Worm (Caenorhabditis elegans) whole organism, late embryonic: ENCODE data around the gene clec-218.

Experiments
- F13H6.1 ChIP-seq: sonication (generic microtip); optimal IDR thresholded peaks from 2 replicates; lab custom pipeline; 2016; ENCODE audit warnings: missing genetic modification characterization, missing compliant biosample characterization
- K02D7.2 ChIP-seq: sonication (generic microtip); optimal IDR thresholded peaks from 2 replicates; lab custom pipeline; 2017; ENCODE audit warnings: mild to moderate bottlenecking, missing genetic modification characterization, missing compliant biosample characterization
- K09A11.1 ChIP-seq: sonication (generic microtip); optimal IDR thresholded peaks from 2 replicates; lab custom pipeline; 2017; ENCODE audit warnings: antibody characterized with exemption, mild to moderate bottlenecking, missing genetic modification characterization, missing compliant biosample characterization; ENCODE audit not compliant: insufficient read depth
- T23F11.4 ChIP-seq: fragments of 200-800 bp; sonication (Bioruptor generic); optimal IDR thresholded peaks from 2 replicates; lab custom pipeline; 2018; ENCODE audit warnings: mild to moderate bottlenecking, missing genetic modification characterization, missing compliant biosample characterization
- Y22D7AL.16 ChIP-seq: sonication (generic microtip); optimal IDR thresholded peaks from 2 replicates; lab custom pipeline; 2016; ENCODE audit warnings: missing genetic modification characterization, missing compliant biosample characterization
- ama-1 ChIP-seq: fragments of 150-350 bp; optimal IDR thresholded peaks from 2 replicates; lab custom pipeline; 2014
- ceh-14 ChIP-seq: sonication (generic microtip); optimal IDR thresholded peaks from 2 replicates; lab custom pipeline; 2016; ENCODE audit warnings: missing genotype, missing genetic modification characterization, missing compliant biosample characterization
- ceh-19 ChIP-seq: fragments of 200-800 bp; sonication (Bioruptor generic); optimal IDR thresholded peaks from 2 replicates; lab custom pipeline; 2018; ENCODE audit warnings: mild to moderate bottlenecking, missing genetic modification characterization, missing compliant biosample characterization
- ceh-2 ChIP-seq: sonication (generic microtip); optimal IDR thresholded peaks from 2 replicates; lab custom pipeline; 2016; ENCODE audit warnings: missing genotype, missing genetic modification characterization, missing compliant biosample characterization
- ceh-24 ChIP-seq: sonication (generic microtip); optimal IDR thresholded peaks from 2 replicates; lab custom pipeline; 2016; ENCODE audit warnings: mild to moderate bottlenecking, missing genetic modification characterization, missing compliant biosample characterization
- ceh-30 ChIP-seq: fragments of 150-350 bp; optimal IDR thresholded peaks from 2 replicates; lab custom pipeline; 2014; ENCODE audit warnings: missing biosample characterization, missing genetic modification characterization
- ceh-34 ChIP-seq: sonication (generic microtip); optimal IDR thresholded peaks from 2 replicates; lab custom pipeline; 2016; ENCODE audit warnings: mild to moderate bottlenecking, missing genetic modification characterization, missing compliant biosample characterization
- ceh-45 ChIP-seq: fragments of 200-800 bp; sonication (Bioruptor generic); IDR thresholded peaks from 2 replicates; pipeline ENCODE4 v1.3.6; 2022; ENCODE audit warnings: missing genetic modification reagents, missing genetic modification characterization, missing compliant biosample characterization
- ceh-48 ChIP-seq: sonication (generic microtip); optimal IDR thresholded peaks from 2 replicates; lab custom pipeline; 2016; ENCODE audit warnings: missing genetic modification characterization, inconsistent platforms, missing compliant biosample characterization
- ceh-9 ChIP-seq: sonication (generic microtip); optimal IDR thresholded peaks from 2 replicates; lab custom pipeline; 2016; ENCODE audit warnings: mild to moderate bottlenecking, missing genetic modification characterization, inconsistent platforms, missing compliant biosample characterization
- che-1 ChIP-seq: sonication (generic microtip); optimal IDR thresholded peaks from 2 replicates; lab custom pipeline; 2016; ENCODE audit warnings: mild to moderate bottlenecking, missing genetic modification characterization, missing compliant biosample characterization
- elt-2 ChIP-seq: sonication (generic microtip); optimal IDR thresholded peaks from 2 replicates; lab custom pipeline; 2016; ENCODE audit warnings: missing genetic modification reagents, missing genetic modification characterization, missing compliant biosample characterization
- elt-4 ChIP-seq: sonication (generic microtip); optimal IDR thresholded peaks from 2 replicates; lab custom pipeline; 2016; ENCODE audit warnings: missing genetic modification characterization, missing compliant biosample characterization
- ets-4 ChIP-seq: sonication (generic microtip); optimal IDR thresholded peaks from 2 replicates; lab custom pipeline; 2016; ENCODE audit warnings: missing genetic modification characterization, missing compliant biosample characterization
- eyg-1 ChIP-seq: sonication (generic microtip); optimal IDR thresholded peaks from 2 replicates; lab custom pipeline; 2016; ENCODE audit warnings: missing genotype, missing genetic modification characterization, missing compliant biosample characterization
- fax-1 ChIP-seq: sonication (generic microtip); optimal IDR thresholded peaks from 2 replicates; lab custom pipeline; 2016; ENCODE audit warnings: missing genotype, missing genetic modification characterization, missing compliant biosample characterization
- fkh-10 ChIP-seq: fragments of 150-350 bp; optimal IDR thresholded peaks from 2 replicates; lab custom pipeline; 2014; ENCODE audit warnings: missing biosample characterization, missing genetic modification reagents, missing genetic modification characterization
- fkh-6 ChIP-seq: sonication (generic microtip); optimal IDR thresholded peaks from 2 replicates; lab custom pipeline; 2016; ENCODE audit warnings: missing genetic modification characterization, missing compliant biosample characterization
- gmeb-2 ChIP-seq: sonication (generic microtip); optimal IDR thresholded peaks from 2 replicates; lab custom pipeline; 2016; ENCODE audit warnings: missing genetic modification characterization, inconsistent platforms, missing compliant biosample characterization
- hlh-13 ChIP-seq: fragments of 200-800 bp; sonication (Bioruptor generic); optimal IDR thresholded peaks from 2 replicates; lab custom pipeline; 2018; ENCODE audit warnings: mild to moderate bottlenecking, missing genetic modification characterization, missing compliant biosample characterization
- hlh-15 ChIP-seq: sonication (generic microtip); optimal IDR thresholded peaks from 2 replicates; lab custom pipeline; 2016; ENCODE audit warnings: missing genetic modification characterization, missing compliant biosample characterization
- hlh-30 ChIP-seq: sonication (generic microtip); optimal IDR thresholded peaks from 2 replicates; lab custom pipeline; 2017; ENCODE audit warnings: antibody characterized with exemption, missing genetic modification characterization, missing compliant biosample characterization; ENCODE audit not compliant: insufficient read depth
- lin-11 ChIP-seq: fragments of 200-800 bp; sonication (Bioruptor generic); optimal IDR thresholded peaks from 2 replicates; lab custom pipeline; 2018; ENCODE audit warnings: mild to moderate bottlenecking, missing genetic modification characterization, missing compliant biosample characterization
- madf-2 ChIP-seq: sonication (generic microtip); optimal IDR thresholded peaks from 2 replicates; lab custom pipeline; 2017; ENCODE audit warnings: missing genetic modification characterization, missing compliant biosample characterization
- mec-3 ChIP-seq: sonication (generic microtip); optimal IDR thresholded peaks from 2 replicates; lab custom pipeline; 2016; ENCODE audit warnings: borderline replicate concordance, missing genetic modification characterization, missing compliant biosample characterization
- nfya-1 ChIP-seq: sonication (generic microtip); optimal IDR thresholded peaks from 2 replicates; lab custom pipeline; 2017; ENCODE audit warnings: missing genetic modification characterization, mild to moderate bottlenecking, missing compliant biosample characterization, antibody characterized with exemption, moderate library complexity
- nhr-232 ChIP-seq: sonication (generic microtip); optimal IDR thresholded peaks from 2 replicates; lab custom pipeline; 2016; ENCODE audit warnings: missing genetic modification characterization, missing compliant biosample characterization
- pag-3 ChIP-seq: sonication (generic microtip); optimal IDR thresholded peaks from 2 replicates; lab custom pipeline; 2016; ENCODE audit warnings: missing compliant biosample characterization, missing genetic modification characterization, borderline replicate concordance
- pat-9 ChIP-seq: fragments of 200-800 bp; sonication (Bioruptor generic); optimal IDR thresholded peaks from 2 replicates; lab custom pipeline; 2018; ENCODE audit warnings: mild to moderate bottlenecking, missing genetic modification characterization, moderate library complexity, missing compliant biosample characterization
- pax-1 ChIP-seq: fragments of 150-350 bp; optimal IDR thresholded peaks from 2 replicates; lab custom pipeline; 2014; ENCODE audit warnings: missing biosample characterization, missing genetic modification characterization
- pqm-1 ChIP-seq: sonication (generic microtip); optimal IDR thresholded peaks from 2 replicates; lab custom pipeline; 2016; ENCODE audit warnings: missing genetic modification characterization, missing compliant biosample characterization
- sdc-2 ChIP-seq: sonication (generic microtip); optimal IDR thresholded peaks from 2 replicates; lab custom pipeline; 2016; ENCODE audit warnings: missing genotype, missing genetic modification characterization, missing compliant biosample characterization
- tbx-7 ChIP-seq: sonication (generic microtip); optimal IDR thresholded peaks from 2 replicates; lab custom pipeline; 2016; ENCODE audit warnings: missing genotype, missing genetic modification characterization, missing compliant biosample characterization
- unc-42 ChIP-seq: sonication (generic microtip); optimal IDR thresholded peaks from 2 replicates; lab custom pipeline; 2016; ENCODE audit warnings: missing genotype, missing genetic modification characterization, missing compliant biosample characterization
- unc-55 ChIP-seq: sonication (generic microtip); optimal IDR thresholded peaks from 2 replicates; lab custom pipeline; 2017; ENCODE audit warnings: missing biosample characterization, missing genetic modification reagents, missing genetic modification characterization
- unc-86 ChIP-seq: sonication (generic microtip); optimal IDR thresholded peaks from 2 replicates; lab custom pipeline; 2016; ENCODE audit warnings: missing genetic modification characterization, missing compliant biosample characterization
- zip-5 ChIP-seq: sonication (generic microtip); optimal IDR thresholded peaks from 2 replicates; lab custom pipeline; 2016; ENCODE audit warnings: missing genetic modification characterization, missing compliant biosample characterization
- ztf-16 ChIP-seq: sonication (generic microtip); optimal IDR thresholded peaks from 2 replicates; lab custom pipeline; 2017; ENCODE audit warnings: missing genetic modification characterization, missing compliant biosample characterization

clec-218 gene

DNA sequence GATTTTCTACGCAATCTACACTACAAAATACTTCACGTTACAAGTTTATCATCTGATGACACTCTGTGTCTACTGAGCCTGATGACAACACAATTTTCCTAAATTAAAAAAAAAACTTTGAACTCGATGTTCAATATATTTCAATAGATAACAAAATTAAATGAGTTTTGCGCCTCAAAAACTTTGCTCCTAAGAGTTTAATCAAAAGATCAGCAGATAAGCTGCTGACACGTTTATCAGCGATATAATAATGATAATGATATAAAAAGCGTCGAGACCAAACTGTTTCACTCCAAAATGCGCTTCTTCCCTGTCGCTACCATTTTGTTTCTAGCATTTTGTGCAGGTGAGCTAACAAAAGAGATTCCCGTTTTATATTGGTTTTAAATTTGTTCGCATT lies at the start of gene clec-218:
Gene clec-218, plus strand, starts transcription at position 262 of the 400 bp plus-strand sequence.
- no peak for TF ChIP-seq fkh-6 (tag; lab: Kevin White, UChicago)
- TF ChIP-seq elt-2 = no peak
- no peak for TF ChIP-seq unc-86 (tag; lab: Kevin White, UChicago)
- TF ChIP-seq mec-3 = no peak
- no peak for TF ChIP-seq unc-55
- TF ChIP-seq unc-42 (tag; lab: Kevin White, UChicago) = no peak
- TF ChIP-seq ceh-34 (tag; lab: Kevin White, UChicago) = no peak
- TF ChIP-seq hlh-15 (tag; lab: Kevin White, UChicago) = no peak
- TF ChIP-seq fax-1 = no peak

DNA sequence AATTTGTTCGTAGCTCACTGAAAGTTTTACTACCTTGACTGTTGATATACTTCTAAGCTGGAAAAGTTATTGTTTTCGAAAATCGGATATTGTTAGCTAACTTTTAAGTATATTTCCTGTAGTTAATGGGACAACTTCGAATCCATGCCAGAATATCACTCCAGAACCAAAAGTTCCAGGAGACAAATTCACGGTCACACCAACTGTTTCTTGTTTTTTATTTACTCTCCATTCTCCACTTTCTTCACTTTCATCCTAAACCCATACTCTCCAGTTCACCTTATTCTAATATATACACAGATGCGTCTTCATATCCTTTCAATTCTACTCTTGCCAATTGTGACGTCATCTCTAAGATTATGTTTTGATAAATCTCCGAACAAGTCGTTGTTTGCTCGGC lies 48.7 kb upstream of the clec-218 start, which contains the start of gene C16D9.1:
Gene C16D9.1, plus strand, starts transcription at position 301 of the 400 bp plus-strand sequence.
- TF ChIP-seq tbx-7 = no peak
- no peak for TF ChIP-seq lin-11 (tag; lab: Kevin White, UChicago)
- TF ChIP-seq pat-9 (tag; lab: Kevin White, UChicago) = no peak
- TF ChIP-seq eyg-1 (tag; lab: Kevin White, UChicago) = no peak
- no peak for TF ChIP-seq zip-5 (tag; lab: Kevin White, UChicago)
- no peak for TF ChIP-seq che-1 (tag; lab: Kevin White, UChicago)

DNA sequence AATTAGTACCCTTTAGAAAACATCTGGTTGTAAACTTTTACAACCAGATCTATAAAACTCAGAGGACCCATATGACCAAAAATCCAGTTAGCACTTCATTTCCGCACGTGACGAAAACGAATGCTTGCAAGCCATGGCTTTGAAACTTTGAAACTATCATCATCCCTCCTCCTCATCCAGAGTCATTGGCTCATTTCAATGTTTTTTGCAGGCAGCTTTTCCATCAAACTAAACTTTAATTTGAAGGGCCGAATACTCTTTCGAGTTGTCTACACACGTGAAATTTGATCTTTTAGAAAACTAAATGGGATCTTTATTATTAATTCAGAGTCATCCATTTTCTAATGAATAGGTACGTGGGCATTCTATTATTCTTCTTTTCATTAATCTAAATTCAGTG lies 45.5 kb upstream of the clec-218 start:
- TF ChIP-seq nhr-232 (tag; lab: Kevin White, UChicago) (no peak), ceh-9 (tag; lab: Kevin White, UChicago) (no peak), ama-1 (lab: Kevin White, UChicago) (no peak), pag-3 (no peak), fkh-6 (tag; lab: Kevin White, UChicago) (no peak), pqm-1 (tag; lab: Kevin White, UChicago) (no peak), nfya-1 (tag; lab: Kevin White, UChicago) (no peak), hlh-15 (tag; lab: Kevin White, UChicago) (no peak), sdc-2 (tag; lab: Kevin White, UChicago) (no peak)

ce11 chrV:8263466-8263865 lies 44.3 kb upstream of the clec-218 start, which contains the start of gene C16D9.8:
TSS of gene C16D9.8 (minus strand) at chrV:8263566.
- TF ChIP-seq ceh-24 (tag; lab: Kevin White, UChicago) (no peak), Y22D7AL.16 (no peak), ceh-14 (tag; lab: Kevin White, UChicago) (no peak), mec-3 (no peak), K09A11.1 (no peak), fkh-10 (GFP tag; lab: Kevin White, UChicago) (no peak), fax-1 (no peak), unc-86 (tag; lab: Kevin White, UChicago) (no peak)

ce11 chrV:8263941-8264340 lies 43.8 kb upstream of the clec-218 start, which contains the start of gene C16D9.9:
TSS of gene C16D9.9 (plus strand) at chrV:8264241.
- TF ChIP-seq fkh-10 (GFP tag; lab: Kevin White, UChicago) (no peak), F13H6.1 (tag; lab: Kevin White, UChicago) (no peak), gmeb-2 (tag; lab: Kevin White, UChicago) (no peak), ceh-2 (tag; lab: Kevin White, UChicago) (no peak), ztf-16 (tag; lab: Kevin White, UChicago) (no peak)
- TF ChIP-seq, all 69 proteins: peak for 0

- no peak for TF ChIP-seq T23F11.4 (GFP tag; lab: Kevin White, UChicago)
- TF ChIP-seq pax-1 (tag; lab: Kevin White, UChicago) = no peak
- no peak for TF ChIP-seq ceh-30
- TF ChIP-seq ets-4 (tag; lab: Kevin White, UChicago) = no peak
- no peak for TF ChIP-seq hlh-15 (tag; lab: Kevin White, UChicago)
- no peak for TF ChIP-seq mec-3
- TF ChIP-seq madf-2 (tag; lab: Kevin White, UChicago) = no peak
- TF ChIP-seq ceh-48 = no peak
- no peak for TF ChIP-seq hlh-13
- no peak for TF ChIP-seq hlh-30
- TF ChIP-seq unc-86 (tag; lab: Kevin White, UChicago) = no peak
- TF ChIP-seq ceh-45 (GFP tag; lab: Robert Waterston, UW) = no peak
- TF ChIP-seq fkh-10 (GFP tag; lab: Kevin White, UChicago) = no peak
- TF ChIP-seq elt-4 (tag; lab: Kevin White, UChicago) = no peak
- no peak for TF ChIP-seq fax-1
- TF ChIP-seq nfya-1 (tag; lab: Kevin White, UChicago) = no peak
- no peak for TF ChIP-seq nhr-232 (tag; lab: Kevin White, UChicago)
- no peak for TF ChIP-seq K02D7.2 (tag; lab: Kevin White, UChicago)
- no peak for TF ChIP-seq ceh-19 (GFP tag; lab: Kevin White, UChicago)
- TF ChIP-seq, all 69 proteins: peak for 0
Measured at ce11 chrV:8266232-8266631, 41.5 kb upstream of the clec-218 start, which contains the start of gene F21F8.5. TSS of gene F21F8.5 (minus strand) at chrV:8266332.
